Worm (Caenorhabditis elegans) whole organism, young adult: ENCODE data around the gene F58B4.5.

Experiments used
- B0261.1 ChIP-seq: sonication (generic microtip); optimal IDR thresholded peaks from 2 replicates; lab custom pipeline; 2016; ENCODE audit warnings: mild to moderate bottlenecking, missing genetic modification characterization, moderate library complexity, missing compliant biosample characterization
- B0336.3 ChIP-seq: fragments of 200-800 bp; sonication (Bioruptor generic); IDR thresholded peaks from 2 replicates; pipeline ENCODE4 v1.3.6; 2022; ENCODE audit warnings: missing genetic modification characterization, missing compliant biosample characterization
- C06A6.2 ChIP-seq: fragments of 200-800 bp; sonication (Bioruptor generic); conservative IDR thresholded peaks from 2 replicates; pipeline ENCODE4 v1.3.6; 2022; ENCODE audit warnings: missing genetic modification characterization, missing compliant biosample characterization
- F10E7.11 ChIP-seq: sonication (generic microtip); optimal IDR thresholded peaks from 2 replicates; lab custom pipeline; 2017; ENCODE audit warnings: mild to moderate bottlenecking, missing genetic modification characterization, moderate library complexity, missing compliant biosample characterization
- F23B12.7 ChIP-seq: sonication (generic microtip); optimal IDR thresholded peaks from 2 replicates; lab custom pipeline; 2017; ENCODE audit warnings: missing genetic modification characterization, mild to moderate bottlenecking, missing compliant biosample characterization, antibody characterized with exemption, moderate library complexity; ENCODE audit not compliant: insufficient read depth
- F39B2.1 ChIP-seq: fragments of 200-800 bp; sonication (Bioruptor generic); IDR thresholded peaks from 2 replicates; pipeline ENCODE4 v1.3.6; 2022; ENCODE audit warnings: missing genetic modification reagents, missing genetic modification characterization, missing compliant biosample characterization
- F52B5.7 ChIP-seq: sonication (generic microtip); optimal IDR thresholded peaks from 2 replicates; lab custom pipeline; 2016; ENCODE audit warnings: mild to moderate bottlenecking, missing genetic modification characterization, missing compliant biosample characterization
- F57A8.1 ChIP-seq: fragments of 200-800 bp; sonication (Bioruptor generic); optimal IDR thresholded peaks from 2 replicates; lab custom pipeline; 2018; ENCODE audit warnings: mild to moderate bottlenecking, missing genetic modification characterization, moderate library complexity, missing compliant biosample characterization
- F57C9.4 ChIP-seq: sonication (generic microtip); optimal IDR thresholded peaks from 2 replicates; lab custom pipeline; 2017; ENCODE audit warnings: mild to moderate bottlenecking, missing genetic modification characterization, missing compliant biosample characterization
- K12H6.12 ChIP-seq: fragments of 200-800 bp; sonication (Bioruptor generic); optimal IDR thresholded peaks from 2 replicates; lab custom pipeline; 2018; ENCODE audit warnings: mild to moderate bottlenecking, missing genetic modification characterization, missing compliant biosample characterization
- Y53G8AR.9 ChIP-seq: fragments of 200-800 bp; sonication (Bioruptor generic); conservative IDR thresholded peaks from 2 replicates; pipeline ENCODE4 v1.3.6; 2022; ENCODE audit warnings: missing genetic modification reagents, missing genetic modification characterization, missing compliant biosample characterization
- Y56A3A.18 ChIP-seq: fragments of 200-800 bp; sonication (Bioruptor generic); IDR thresholded peaks from 2 replicates; pipeline ENCODE4 v1.3.6; 2022; ENCODE audit warnings: missing genetic modification reagents, missing genetic modification characterization, missing compliant biosample characterization
- ZK185.1 ChIP-seq: sonication (generic microtip); optimal IDR thresholded peaks from 2 replicates; lab custom pipeline; 2016; ENCODE audit warnings: mild to moderate bottlenecking, missing genetic modification characterization, missing compliant biosample characterization; ENCODE audit not compliant: poor library complexity, severe bottlenecking
- ama-1 ChIP-seq, 3 experiments: fragments of 150-350 bp in 1 of 3; sonication (generic microtip) in 2 of 3; optimal IDR thresholded peaks; 2 replicates each; lab custom pipeline; 2014 to 2018; ENCODE audit warnings: missing biosample characterization in 2 of 3, missing genetic modification characterization in 2 of 3, missing genetic modification reagents in 2 of 3
- atf-7 ChIP-seq: sonication (generic microtip); optimal IDR thresholded peaks from 2 replicates; lab custom pipeline; 2017; ENCODE audit warnings: mild to moderate bottlenecking, missing genetic modification characterization, missing compliant biosample characterization
- athp-1 ChIP-seq: sonication (generic microtip); optimal IDR thresholded peaks from 2 replicates; lab custom pipeline; 2017; ENCODE audit warnings: mild to moderate bottlenecking, missing genetic modification characterization, missing compliant biosample characterization
- attf-3 ChIP-seq: fragments of 200-800 bp; sonication (Bioruptor generic); conservative IDR thresholded peaks from 2 replicates; pipeline ENCODE4 v1.3.6; 2022; ENCODE audit warnings: missing genetic modification reagents, missing genetic modification characterization, missing compliant biosample characterization
- die-1 ChIP-seq: sonication (generic microtip); optimal IDR thresholded peaks from 2 replicates; lab custom pipeline; 2016; ENCODE audit warnings: missing genotype, mild to moderate bottlenecking, missing genetic modification characterization, missing compliant biosample characterization
- dpff-1 ChIP-seq: sonication (generic microtip); optimal IDR thresholded peaks from 2 replicates; lab custom pipeline; 2017; ENCODE audit warnings: mild to moderate bottlenecking, missing genetic modification characterization, missing compliant biosample characterization
- egl-18 ChIP-seq: fragments of 200-800 bp; sonication (Bioruptor generic); IDR thresholded peaks from 2 replicates; pipeline ENCODE4 v1.3.6; 2022; ENCODE audit warnings: missing genetic modification reagents, missing genetic modification characterization, missing compliant biosample characterization
- him-1 ChIP-seq: sonication (generic microtip); optimal IDR thresholded peaks from 2 replicates; lab custom pipeline; 2016; ENCODE audit warnings: missing genotype, missing genetic modification reagents, missing genetic modification characterization, missing compliant biosample characterization
- hlh-12 ChIP-seq: sonication (generic microtip); optimal IDR thresholded peaks from 2 replicates; lab custom pipeline; 2016; ENCODE audit warnings: missing genetic modification characterization, missing compliant biosample characterization
- hmg-1.2 ChIP-seq: fragments of 200-800 bp; sonication (Bioruptor generic); IDR thresholded peaks from 2 replicates; pipeline ENCODE4 v1.3.6; 2022; ENCODE audit warnings: missing genetic modification reagents, missing genetic modification characterization, missing compliant biosample characterization
- lin-26 ChIP-seq: fragments of 200-800 bp; sonication (Bioruptor generic); IDR thresholded peaks from 2 replicates; pipeline ENCODE4 v1.3.6; 2022; ENCODE audit warnings: missing genetic modification reagents, missing genetic modification characterization, missing compliant biosample characterization
- lin-40 ChIP-seq: sonication (generic microtip); optimal IDR thresholded peaks from 2 replicates; lab custom pipeline; 2016; ENCODE audit warnings: missing genetic modification characterization, mild to moderate bottlenecking, missing compliant biosample characterization, missing genotype, missing genetic modification reagents
- lin-54 ChIP-seq: fragments of 200-800 bp; sonication (Bioruptor generic); optimal IDR thresholded peaks from 2 replicates; lab custom pipeline; 2018; ENCODE audit warnings: mild to moderate bottlenecking, missing genetic modification characterization, missing compliant biosample characterization
- lsy-27 ChIP-seq: sonication (generic microtip); optimal IDR thresholded peaks from 2 replicates; lab custom pipeline; 2017; ENCODE audit warnings: missing genetic modification characterization, mild to moderate bottlenecking, missing compliant biosample characterization, antibody characterized with exemption, missing genotype, borderline replicate concordance; ENCODE audit not compliant: insufficient read depth
- madf-10 ChIP-seq: sonication (generic microtip); optimal IDR thresholded peaks from 2 replicates; lab custom pipeline; 2016; ENCODE audit warnings: mild to moderate bottlenecking, missing genetic modification characterization, missing compliant biosample characterization
- madf-6 ChIP-seq: fragments of 200-800 bp; sonication (Bioruptor generic); IDR thresholded peaks from 2 replicates; pipeline ENCODE4 v1.3.6; 2022; ENCODE audit warnings: missing genetic modification reagents, missing genetic modification characterization, missing compliant biosample characterization
- mcd-1 ChIP-seq: fragments of 200-800 bp; sonication (Bioruptor generic); IDR thresholded peaks from 2 replicates; pipeline ENCODE4 v1.3.6; 2022; ENCODE audit warnings: missing genetic modification reagents, missing genetic modification characterization, missing compliant biosample characterization
- nfyb-1 ChIP-seq: fragments of 200-800 bp; sonication (Bioruptor generic); IDR thresholded peaks from 2 replicates; pipeline ENCODE4 v1.3.6; 2022; ENCODE audit warnings: missing genetic modification reagents, missing genetic modification characterization, missing compliant biosample characterization
- nhr-80 ChIP-seq: sonication (generic microtip); optimal IDR thresholded peaks from 2 replicates; lab custom pipeline; 2016; ENCODE audit warnings: missing genetic modification characterization, missing compliant biosample characterization
- rcor-1 ChIP-seq: fragments of 200-800 bp; sonication (Bioruptor generic); IDR thresholded peaks from 2 replicates; pipeline ENCODE4 v1.3.6; 2022; ENCODE audit warnings: missing genetic modification reagents, missing genetic modification characterization, missing compliant biosample characterization
- sea-2 ChIP-seq: fragments of 200-800 bp; sonication (Bioruptor generic); IDR thresholded peaks from 2 replicates; pipeline ENCODE4 v1.3.6; 2022; ENCODE audit warnings: missing genetic modification characterization, missing compliant biosample characterization
- snpc-3.4 ChIP-seq: sonication (generic microtip); optimal IDR thresholded peaks from 2 replicates; lab custom pipeline; 2017; ENCODE audit warnings: missing genetic modification characterization, mild to moderate bottlenecking, missing compliant biosample characterization, antibody characterized with exemption, moderate library complexity, missing genotype, missing genetic modification reagents
- somi-1 ChIP-seq: fragments of 200-800 bp; sonication (Bioruptor generic); optimal IDR thresholded peaks from 2 replicates; lab custom pipeline; 2018; ENCODE audit warnings: mild to moderate bottlenecking, missing genetic modification characterization, missing compliant biosample characterization
- unc-130 ChIP-seq: sonication (generic microtip); optimal IDR thresholded peaks from 2 replicates; lab custom pipeline; 2016; ENCODE audit warnings: missing genetic modification reagents, missing genetic modification characterization, missing compliant biosample characterization
- ztf-18 ChIP-seq: sonication (generic microtip); optimal IDR thresholded peaks from 2 replicates; lab custom pipeline; 2016; ENCODE audit warnings: missing genotype, mild to moderate bottlenecking, missing genetic modification characterization, missing compliant biosample characterization
- ztf-26 ChIP-seq: sonication (generic microtip); optimal IDR thresholded peaks from 2 replicates; lab custom pipeline; 2017; ENCODE audit warnings: missing genetic modification characterization, missing compliant biosample characterization
- ztf-28 ChIP-seq: fragments of 200-800 bp; sonication (Bioruptor generic); IDR thresholded peaks from 2 replicates; pipeline ENCODE4 v1.3.6; 2022; ENCODE audit warnings: missing genetic modification reagents, missing genetic modification characterization, missing compliant biosample characterization
- ztf-3 ChIP-seq: fragments of 200-800 bp; sonication (Bioruptor generic); optimal IDR thresholded peaks from 2 replicates; lab custom pipeline; 2018; ENCODE audit warnings: mild to moderate bottlenecking, missing genetic modification characterization, missing compliant biosample characterization

F58B4.5 gene

DNA sequence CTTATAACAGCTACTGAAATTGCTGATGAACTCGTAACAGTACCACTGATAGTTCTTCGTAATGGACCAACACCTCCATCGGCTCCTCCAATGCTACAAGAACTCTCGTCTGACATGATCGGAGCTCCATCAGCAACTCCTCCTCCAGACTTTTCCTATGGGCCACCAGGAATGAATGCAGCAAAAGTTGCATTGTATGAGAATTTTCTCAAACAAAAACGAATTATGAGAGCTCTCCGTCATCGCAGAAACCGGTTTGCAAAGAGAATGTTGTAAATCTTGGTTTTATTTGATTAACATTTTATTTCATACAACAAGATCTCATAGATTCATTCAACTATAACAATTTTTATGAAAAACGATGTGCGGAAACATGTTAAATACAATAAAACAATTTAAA is 44.9 kb upstream of the F58B4.5 start (continued):
- TF ChIP-seq ZK185.1 (peak; percentile 72), somi-1 (peak; percentile 42), mcd-1 (GFP tag; lab: Robert Waterston, UW) (no peak), atf-7 (tag; lab: Kevin White, UChicago) (peak; percentile 31), athp-1 (tag; lab: Kevin White, UChicago) (peak; percentile 18), Y56A3A.18 (GFP tag; lab: Robert Waterston, UW) (peak; percentile 86), dpff-1 (tag; lab: Kevin White, UChicago) (peak; percentile 27), ama-1 (optimal IDR thresholded peaks at IDR 0.05; lab: Kevin White, UChicago) (peak; percentile 26), ama-1 (GFP tag; optimal IDR thresholded peaks at IDR 0.05; lab: Kevin White, UChicago) (no peak), him-1 (no peak), hmg-1.2 (GFP tag; lab: Robert Waterston, UW) (no peak), ztf-28 (GFP tag; lab: Robert Waterston, UW) (no peak), nfyb-1 (GFP tag; lab: Robert Waterston, UW) (peak; percentile 66; the same call in 1 of the 2 replicates), lin-54 (GFP tag; lab: Kevin White, UChicago) (peak; percentile 13), lin-26 (GFP tag; lab: Robert Waterston, UW) (0 out of 2 replicates have a peak, but pooled peaks have one; percentile 11), attf-3 (GFP tag; lab: Robert Waterston, UW) (no peak), die-1 (tag; lab: Kevin White, UChicago) (peak; percentile 2), F39B2.1 (GFP tag; lab: Robert Waterston, UW) (no peak), F52B5.7 (tag; lab: Kevin White, UChicago) (peak; percentile 3), ztf-18 (tag; lab: Kevin White, UChicago) (no peak)
- TF ChIP-seq, all 124 proteins: peak for 26

DNA sequence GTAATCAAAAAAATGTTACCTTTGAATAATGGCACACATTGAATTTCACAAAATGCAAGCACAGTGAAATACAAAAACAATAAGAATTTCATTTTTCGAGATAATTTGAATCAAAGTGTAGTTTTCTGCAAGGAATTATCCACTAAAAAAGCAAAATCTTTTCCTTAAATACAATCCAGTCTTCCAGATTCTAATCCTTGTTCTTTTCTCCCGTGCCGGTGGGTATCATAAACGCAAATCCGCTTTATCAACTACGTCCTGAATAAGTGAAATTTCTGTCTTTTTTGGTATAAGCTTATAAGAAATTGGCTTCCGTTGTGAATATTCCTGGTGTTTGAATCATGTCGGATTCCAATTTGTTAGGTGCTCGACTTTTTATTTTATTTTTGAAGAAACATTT is 44.3 kb upstream of the F58B4.5 start:
- TF ChIP-seq unc-130 (no peak), atf-7 (tag; lab: Kevin White, UChicago) (peak; percentile 3), Y53G8AR.9 (peak; percentile 20; the same call in 1 of the 2 replicates)

DNA sequence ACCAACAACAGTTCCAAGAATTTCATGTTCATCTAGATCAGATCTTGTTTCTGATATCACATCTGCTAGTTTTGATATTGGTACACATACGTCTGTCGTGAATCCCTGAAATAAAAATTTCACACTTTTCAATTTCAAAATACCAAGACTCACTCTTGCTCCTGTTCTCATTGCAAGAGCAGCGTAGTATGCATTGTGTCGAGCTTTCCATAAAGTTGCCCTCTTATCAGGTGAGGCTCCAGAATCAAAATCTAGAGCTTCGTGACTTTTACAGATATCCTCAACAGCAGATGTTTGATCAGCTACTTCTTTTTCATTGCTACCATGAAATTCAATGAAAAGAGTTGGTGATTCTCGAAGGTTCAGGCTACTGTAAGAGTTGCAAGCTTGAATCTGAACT is 43.5 kb upstream of the F58B4.5 start, which contains the start of gene F32D8.11:
TSS of gene F32D8.11 (minus strand) at position 101 of the 400 bp plus-strand sequence.
- TF ChIP-seq Y56A3A.18 (GFP tag; lab: Robert Waterston, UW) (0 out of 2 replicates have a peak, but pooled peaks have one; percentile 6), snpc-3.4 (tag; lab: Kevin White, UChicago) (no peak), C06A6.2 (GFP tag; lab: Robert Waterston, UW) (no peak), lsy-27 (no peak), B0261.1 (tag; lab: Kevin White, UChicago) (no peak), F57A8.1 (GFP tag; lab: Kevin White, UChicago) (no peak)

DNA sequence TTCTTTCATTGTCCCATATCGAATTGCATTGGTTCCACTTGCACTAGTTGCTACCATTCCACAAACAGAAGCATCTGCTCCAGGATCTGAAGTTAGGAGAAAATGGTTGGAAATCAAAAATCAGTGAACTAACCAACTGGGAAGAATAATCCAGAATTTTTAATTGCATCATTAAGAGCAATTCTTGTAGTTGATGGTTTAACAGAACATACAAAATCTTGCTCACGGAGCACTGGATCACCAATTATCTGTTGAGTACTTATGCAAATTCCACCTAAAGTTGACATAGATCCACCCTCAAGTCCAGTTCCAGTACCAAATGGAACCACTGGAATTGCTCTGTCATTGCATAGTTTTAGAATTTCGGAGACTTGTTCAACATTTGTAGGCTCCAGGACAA is 42.7 kb upstream of the F58B4.5 start:
- TF ChIP-seq hmg-1.2 (GFP tag; lab: Robert Waterston, UW) (no peak), ZK185.1 (no peak), F57C9.4 (tag; lab: Kevin White, UChicago) (peak; percentile 12)

DNA sequence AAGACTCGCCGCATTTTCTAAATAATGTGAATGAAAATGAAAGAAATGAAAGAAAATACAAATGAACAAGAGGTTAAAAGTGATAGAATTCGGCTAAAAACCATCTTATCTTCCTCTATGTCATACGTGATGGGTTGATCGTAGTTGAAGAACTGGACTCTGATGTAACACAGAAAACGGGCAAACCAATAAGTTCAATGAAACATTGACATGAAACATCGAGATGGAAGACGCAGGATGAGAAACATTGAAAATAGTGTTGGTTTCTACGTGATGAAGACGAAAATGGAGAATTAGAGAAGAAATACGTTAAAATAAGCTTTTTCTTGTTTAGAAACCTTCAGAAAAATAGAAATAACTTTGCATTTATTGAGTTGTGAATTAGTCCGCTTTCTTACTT is 41.5 kb upstream of the F58B4.5 start, which contains the start of gene F32D8.12:
TSS of gene F32D8.12 (minus strand) at position 48 of the 400 bp plus-strand sequence.
- TF ChIP-seq K12H6.12 (no peak), ztf-26 (tag; lab: Kevin White, UChicago) (peak; percentile 10), nfyb-1 (GFP tag; lab: Robert Waterston, UW) (no peak), ztf-3 (no peak), attf-3 (GFP tag; lab: Robert Waterston, UW) (no peak), hmg-1.2 (GFP tag; lab: Robert Waterston, UW) (peak; percentile 96), Y56A3A.18 (GFP tag; lab: Robert Waterston, UW) (no peak), dpff-1 (tag; lab: Kevin White, UChicago) (no peak), ztf-18 (tag; lab: Kevin White, UChicago) (no peak), madf-10 (tag; lab: Kevin White, UChicago) (no peak), madf-6 (no peak), nhr-80 (peak; percentile 22), F23B12.7 (tag; lab: Kevin White, UChicago) (no peak), B0336.3 (0 out of 2 replicates have a peak, but pooled peaks have one; percentile 30), egl-18 (no peak), lin-40 (tag; lab: Kevin White, UChicago) (peak; percentile 10), rcor-1 (GFP tag; lab: Robert Waterston, UW) (no peak), hlh-12 (tag; lab: Kevin White, UChicago) (no peak), sea-2 (GFP tag; lab: Robert Waterston, UW) (no peak), F10E7.11 (no peak), ZK185.1 (peak; percentile 9)
